In the genomic region with DNA sequence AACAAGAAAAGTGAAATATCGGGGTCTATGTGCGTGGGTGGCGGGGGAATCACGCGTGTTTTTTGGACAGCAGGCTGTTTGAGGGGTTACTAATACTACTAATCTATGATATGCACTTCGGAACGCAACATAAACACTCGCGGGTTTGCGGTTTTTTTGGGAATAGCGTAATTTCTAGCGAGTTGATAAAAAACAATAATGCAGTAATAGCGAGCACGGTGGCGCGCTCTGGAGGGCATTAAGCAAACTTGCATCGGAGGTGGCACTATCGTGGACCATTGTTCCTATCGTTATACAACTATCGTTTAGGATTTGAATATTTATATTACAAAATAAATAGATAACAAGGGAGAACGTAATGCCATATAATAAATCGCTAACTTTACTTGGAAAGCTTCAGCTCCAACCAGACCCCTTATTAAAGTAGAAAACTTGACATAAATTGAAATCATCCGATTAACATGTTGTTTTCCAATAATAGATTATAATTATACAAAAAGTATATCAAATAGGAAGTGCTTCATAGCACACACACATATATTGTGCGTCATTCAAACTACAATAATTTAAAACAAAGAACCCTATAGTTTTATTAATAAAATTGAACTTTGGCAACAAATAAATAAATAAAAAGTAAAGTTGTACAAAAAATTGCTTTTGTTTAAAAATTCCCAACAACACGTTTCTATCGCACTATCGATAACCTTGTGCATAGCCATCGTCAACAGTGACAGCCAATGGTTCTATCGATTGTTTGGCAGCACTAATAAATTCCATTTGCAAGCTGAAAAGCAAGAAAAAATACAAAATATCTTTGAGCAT, we compare ENCODE assay signal across 6 fruit fly cellular contexts.
TF ChIP-seq lines count a peak whose summit lies in the region.

Nin (minus strand) TSS at position 240 of the 822 bp plus-strand sequence.
Bub1 (plus strand) TSS at position 557 of the 822 bp plus-strand sequence.

- peak; percentile 89 to 90 for TF ChIP-seq CTCF in S2 (optimal IDR thresholded peaks at IDR 0.05; lab: Kevin White, UChicago)
- peak; percentile 92 for TF ChIP-seq CTCF in whole organism, embryonic (GFP tag; optimal IDR thresholded peaks at IDR 0.05; lab: Kevin White, UChicago)

TF ChIP-seq in whole organism, adult, 20 proteins besides CTCF, POLR2A, EP300 and RAD21 (continues in another document):
- TF ChIP-seq kay (GFP tag; lab: Kevin White, UChicago; ENCODE audit: borderline replicate concordance) (no peak), CG7101 (tag; optimal IDR thresholded peaks at IDR 0.05; lab: Kevin White, UChicago) (no peak), cic (GFP tag; optimal IDR thresholded peaks at IDR 0.05; lab: Kevin White, UChicago) (no peak), Mnt (GFP tag; optimal IDR thresholded peaks at IDR 0.05; lab: Kevin White, UChicago) (peak; percentile 33), CG7045 (GFP tag; optimal IDR thresholded peaks at IDR 0.05; lab: Kevin White, UChicago) (peak; percentile 1), bab1 (GFP tag; optimal IDR thresholded peaks at IDR 0.05; lab: Kevin White, UChicago) (peak; percentile 21), CG5204 (GFP tag; optimal IDR thresholded peaks at IDR 0.05; lab: Kevin White, UChicago) (no peak), toe (GFP tag; optimal IDR thresholded peaks at IDR 0.05; lab: Kevin White, UChicago) (peak; percentile 69), ovo (GFP tag; optimal IDR thresholded peaks at IDR 0.05; lab: Kevin White, UChicago) (peak; percentile 47), pad (GFP tag; optimal IDR thresholded peaks at IDR 0.05; lab: Kevin White, UChicago) (peak; percentile 45), Clk (GFP tag; optimal IDR thresholded peaks at IDR 0.05; lab: Kevin White, UChicago) (no peak), Hr96 (GFP tag; optimal IDR thresholded peaks at IDR 0.05; lab: Kevin White, UChicago) (no peak), CG1620 (GFP tag; optimal IDR thresholded peaks at IDR 0.05; lab: Kevin White, UChicago) (peak; percentile 65), tj (GFP tag; optimal IDR thresholded peaks at IDR 0.05; lab: Kevin White, UChicago) (peak; percentile 9), cnc (optimal IDR thresholded peaks at IDR 0.05; lab: Kevin White, UChicago) (no peak), CG12768 (GFP tag; optimal IDR thresholded peaks at IDR 0.05; lab: Kevin White, UChicago) (no peak)

TF ChIP-seq in whole organism, embryonic, 481 proteins besides CTCF, POLR2A, EP300 and RAD21 (continues in another document):
- TF ChIP-seq phol (tag; optimal IDR thresholded peaks at IDR 0.05; lab: Kevin White, UChicago) (peak; percentile 37), amos (GFP tag; IDR thresholded peaks at IDR 0.05; lab: Robert Waterston, UW; ENCODE audit: partially characterized antibody) (peak; percentile 95), dpn (GFP tag; optimal IDR thresholded peaks at IDR 0.05; lab: Kevin White, UChicago) (peak in 1 of 2 experiments; percentile 34), Sry-δ (GFP tag; optimal IDR thresholded peaks at IDR 0.05; lab: Kevin White, UChicago) (peak; percentile 81), hb (GFP tag; IDR thresholded peaks at IDR 0.05; lab: Robert Waterston, UW; ENCODE audit: partially characterized antibody) (peak; percentile 84), Atf3 (GFP tag; optimal IDR thresholded peaks at IDR 0.05; lab: Kevin White, UChicago) (peak; percentile 2), CG11456 (GFP tag; IDR thresholded peaks at IDR 0.05; lab: Robert Waterston, UW) (peak; percentile 83; the same call in 2 of the 3 replicates), bowl (GFP tag; IDR thresholded peaks at IDR 0.05; lab: Robert Waterston, UW) (no peak), CG15073 (GFP tag; optimal IDR thresholded peaks at IDR 0.05; lab: Kevin White, UChicago) (no peak), org-1 (GFP tag; optimal IDR thresholded peaks at IDR 0.05; lab: Kevin White, UChicago) (no peak), CG10147 (GFP tag; optimal IDR thresholded peaks at IDR 0.05; lab: Kevin White, UChicago) (no peak), E2f2 (GFP tag; IDR thresholded peaks at IDR 0.05; lab: Robert Waterston, UW) (peak; percentile 47), ac (GFP tag; optimal IDR thresholded peaks at IDR 0.05; lab: Kevin White, UChicago) (no peak), Dbx (GFP tag; IDR thresholded peaks at IDR 0.05; lab: Robert Waterston, UW) (peak; percentile 71), cg (GFP tag; optimal IDR thresholded peaks at IDR 0.05; lab: Kevin White, UChicago) (no peak)

TF ChIP-seq in whole organism, prepupa, 60 proteins besides CTCF, POLR2A, EP300 and RAD21 (continues in another document):
- TF ChIP-seq Eip78C (GFP tag; lab: Kevin White, UChicago) (peak; percentile 80), fkh (GFP tag; optimal IDR thresholded peaks at IDR 0.05; lab: Kevin White, UChicago) (peak; percentile 67), CG6163 (GFP tag; IDR thresholded peaks at IDR 0.05; lab: Robert Waterston, UW) (peak; percentile 60), lz (GFP tag; optimal IDR thresholded peaks at IDR 0.05; lab: Kevin White, UChicago) (peak; percentile 49), Sox15 (GFP tag; optimal IDR thresholded peaks at IDR 0.05; lab: Kevin White, UChicago) (peak; percentile 22), Hr39 (GFP tag; optimal IDR thresholded peaks at IDR 0.05; lab: Kevin White, UChicago) (peak; percentile 30), esn (GFP tag; optimal IDR thresholded peaks at IDR 0.05; lab: Kevin White, UChicago) (peak; percentile 64), Sox14 (GFP tag; optimal IDR thresholded peaks at IDR 0.05; lab: Kevin White, UChicago) (peak; percentile 33), CG6854 (GFP tag; optimal IDR thresholded peaks at IDR 0.05; lab: Kevin White, UChicago) (no peak), achi (GFP tag; optimal IDR thresholded peaks at IDR 0.05; lab: Kevin White, UChicago) (peak; percentile 59), Gug (GFP tag; IDR thresholded peaks at IDR 0.05; lab: Robert Waterston, UW) (no peak), CG31627 (GFP tag; optimal IDR thresholded peaks at IDR 0.05; lab: Kevin White, UChicago) (peak; percentile 23), CG8319 (GFP tag; optimal IDR thresholded peaks at IDR 0.05; lab: Kevin White, UChicago) (no peak), cyc (GFP tag; optimal IDR thresholded peaks at IDR 0.05; lab: Kevin White, UChicago) (peak; percentile 17), CG34406 (GFP tag; optimal IDR thresholded peaks at IDR 0.05; lab: Kevin White, UChicago) (peak; percentile 17), CG3032 (tag; optimal IDR thresholded peaks at IDR 0.05; lab: Kevin White, UChicago) (peak; percentile 31), vri (GFP tag; optimal IDR thresholded peaks at IDR 0.05; lab: Kevin White, UChicago) (peak; percentile 88)

TF ChIP-seq in whole organism, pupa, 21 proteins besides CTCF, POLR2A, EP300 and RAD21:
- TF ChIP-seq gl (tag; optimal IDR thresholded peaks at IDR 0.05; lab: Kevin White, UChicago) (peak; percentile 2), CG15710 (tag; optimal IDR thresholded peaks at IDR 0.05; lab: Kevin White, UChicago) (peak; percentile 27), fd96Ca (GFP tag; IDR thresholded peaks at IDR 0.05; lab: Robert Waterston, UW) (no peak), rn (GFP tag; IDR thresholded peaks at IDR 0.05; lab: Robert Waterston, UW) (0 out of 2 replicates have a peak, but pooled peaks have one; percentile 8)

TF ChIP-seq in whole organism, wandering third instar larva, 38 proteins besides CTCF, POLR2A, EP300 and RAD21:
- TF ChIP-seq Dfd (GFP tag; optimal IDR thresholded peaks at IDR 0.05; lab: Kevin White, UChicago), result no peak
- TF ChIP-seq psq (GFP tag; optimal IDR thresholded peaks at IDR 0.05; lab: Kevin White, UChicago), result peak; percentile 13
- TF ChIP-seq Rel (GFP tag; optimal IDR thresholded peaks at IDR 0.05; lab: Kevin White, UChicago), result no peak
- TF ChIP-seq Rel (tag; optimal IDR thresholded peaks at IDR 0.05; lab: Kevin White, UChicago), result peak; percentile 94
- no peak for TF ChIP-seq N (GFP tag; optimal IDR thresholded peaks at IDR 0.05; lab: Kevin White, UChicago)
- TF ChIP-seq Myc (optimal IDR thresholded peaks at IDR 0.05; lab: Kevin White, UChicago), result peak; percentile 72
- TF ChIP-seq br (GFP tag; optimal IDR thresholded peaks at IDR 0.05; lab: Kevin White, UChicago), result peak; percentile 4
- no peak for TF ChIP-seq dl (GFP tag; optimal IDR thresholded peaks at IDR 0.05; lab: Kevin White, UChicago; ENCODE audit: insufficient read depth in 1 of 2, partially characterized antibody in 2 of 2)
- TF ChIP-seq GATAd (GFP tag; optimal IDR thresholded peaks at IDR 0.05; lab: Kevin White, UChicago), result no peak
- no peak for TF ChIP-seq lola (GFP tag; optimal IDR thresholded peaks at IDR 0.05; lab: Kevin White, UChicago)
- peak; percentile 14 for TF ChIP-seq sv (GFP tag; optimal IDR thresholded peaks at IDR 0.05; lab: Kevin White, UChicago)
- TF ChIP-seq dsf (GFP tag; optimal IDR thresholded peaks at IDR 0.05; lab: Kevin White, UChicago; ENCODE audit: borderline replicate concordance), result no peak
- TF ChIP-seq OdsH (GFP tag; optimal IDR thresholded peaks at IDR 0.05; lab: Kevin White, UChicago), result peak; percentile 35
- no peak for TF ChIP-seq CrebA (GFP tag; optimal IDR thresholded peaks at IDR 0.05; lab: Kevin White, UChicago; ENCODE audit: borderline replicate concordance)
- TF ChIP-seq CG9705 (GFP tag; optimal IDR thresholded peaks at IDR 0.05; lab: Kevin White, UChicago), result peak; percentile 24
- peak; percentile 85 for TF ChIP-seq woc (GFP tag; optimal IDR thresholded peaks at IDR 0.05; lab: Kevin White, UChicago)
- TF ChIP-seq Mio (GFP tag; optimal IDR thresholded peaks at IDR 0.05; lab: Kevin White, UChicago), result no peak
- TF ChIP-seq HLH106 (tag; optimal IDR thresholded peaks at IDR 0.05; lab: Kevin White, UChicago), result peak; percentile 50
- peak; percentile 22 for TF ChIP-seq h (GFP tag; optimal IDR thresholded peaks at IDR 0.05; lab: Kevin White, UChicago)
- peak; percentile 75 for TF ChIP-seq Hr83 (GFP tag; optimal IDR thresholded peaks at IDR 0.05; lab: Kevin White, UChicago; ENCODE audit: poor library complexity, severe bottlenecking)
- peak; percentile 79 for TF ChIP-seq fru (GFP tag; optimal IDR thresholded peaks at IDR 0.05; lab: Kevin White, UChicago)
- peak; percentile 43 for TF ChIP-seq jim (GFP tag; optimal IDR thresholded peaks at IDR 0.05; lab: Kevin White, UChicago)
- no peak for TF ChIP-seq Hr78 (GFP tag; optimal IDR thresholded peaks at IDR 0.05; lab: Kevin White, UChicago)
- TF ChIP-seq Vsx2 (GFP tag; optimal IDR thresholded peaks at IDR 0.05; lab: Kevin White, UChicago; ENCODE audit: partially characterized antibody), result no peak
- TF ChIP-seq foxo (GFP tag; optimal IDR thresholded peaks at IDR 0.05; lab: Kevin White, UChicago), result no peak
- TF ChIP-seq Sp1 (GFP tag; optimal IDR thresholded peaks at IDR 0.05; lab: Kevin White, UChicago), result peak; percentile 24
- peak; percentile 34 for TF ChIP-seq rgr (GFP tag; optimal IDR thresholded peaks at IDR 0.05; lab: Kevin White, UChicago)
- peak; percentile 18 for TF ChIP-seq ey (GFP tag; optimal IDR thresholded peaks at IDR 0.05; lab: Kevin White, UChicago)
- TF ChIP-seq usp (GFP tag; optimal IDR thresholded peaks at IDR 0.05; lab: Kevin White, UChicago), result no peak
- TF ChIP-seq brk (GFP tag; optimal IDR thresholded peaks at IDR 0.05; lab: Kevin White, UChicago), result no peak
- TF ChIP-seq tai (GFP tag; optimal IDR thresholded peaks at IDR 0.05; lab: Kevin White, UChicago), result no peak
